Fruit fly (Drosophila melanogaster) whole organism, prepupa: Measurements from ENCODE around the gene CG1840.
A peak's percentile ranks its signal among the peaks of the same experiment; 100 is the strongest.

Source experiments
- Blimp-1 ChIP-seq: fragments of 200-800 bp; sonication (Bioruptor generic); optimal IDR thresholded peaks from 3 replicates; lab custom pipeline; 2017; ENCODE audit warnings: missing biosample characterization, missing genetic modification characterization, mild to moderate bottlenecking, moderate library complexity, missing genetic modification reagents
- CG10631 ChIP-seq: fragments of 200-800 bp; sonication (Bioruptor generic); optimal IDR thresholded peaks from 2 replicates; lab custom pipeline; 2016; ENCODE audit warnings: missing biosample characterization, missing genetic modification characterization
- CG11294 ChIP-seq: fragments of 200-800 bp; sonication (Bioruptor generic); IDR thresholded peaks from 2 replicates; pipeline ENCODE4 v1.3.6; 2022; ENCODE audit warnings: missing biosample characterization, missing genetic modification characterization
- CG11902 ChIP-seq: fragments of 200-800 bp; sonication (Bioruptor generic); optimal IDR thresholded peaks from 3 replicates; lab custom pipeline; 2016; ENCODE audit warnings: missing biosample characterization, missing genetic modification characterization
- CG15336 ChIP-seq: fragments of 200-800 bp; sonication (Bioruptor generic); IDR thresholded peaks from 2 replicates; pipeline ENCODE4 v1.3.6; 2022; ENCODE audit warnings: missing biosample characterization, missing genetic modification characterization
- CG31627 ChIP-seq: fragments of 200-800 bp; sonication (Bioruptor generic); optimal IDR thresholded peaks from 3 replicates; lab custom pipeline; 2016; ENCODE audit warnings: missing biosample characterization, missing genetic modification characterization
- CG32006 ChIP-seq: fragments of 200-800 bp; sonication (Bioruptor generic); optimal IDR thresholded peaks from 3 replicates; lab custom pipeline; 2017; ENCODE audit warnings: missing biosample characterization, mild to moderate bottlenecking, missing genetic modification characterization
- CG34406 ChIP-seq: fragments of 200-800 bp; sonication (Bioruptor generic); optimal IDR thresholded peaks from 3 replicates; lab custom pipeline; 2016; ENCODE audit warnings: missing biosample characterization, missing genetic modification characterization
- CG3919 ChIP-seq: fragments of 200-800 bp; sonication (Bioruptor generic); optimal IDR thresholded peaks from 3 replicates; lab custom pipeline; 2016; ENCODE audit warnings: missing biosample characterization, missing genetic modification characterization
- CG4318 ChIP-seq: fragments of 200-800 bp; sonication (Bioruptor generic); optimal IDR thresholded peaks from 3 replicates; lab custom pipeline; 2017; ENCODE audit warnings: missing biosample characterization, mild to moderate bottlenecking, missing genetic modification characterization
- CG6163 ChIP-seq: fragments of 200-800 bp; sonication (Bioruptor generic); IDR thresholded peaks from 3 replicates; pipeline ENCODE4 v1.3.6; 2022; ENCODE audit warnings: missing biosample characterization, missing genetic modification characterization
- CG6808 ChIP-seq: fragments of 200-800 bp; sonication (Bioruptor generic); optimal IDR thresholded peaks from 3 replicates; lab custom pipeline; 2017; ENCODE audit warnings: missing biosample characterization, missing genetic modification characterization, mild to moderate bottlenecking, moderate library complexity, missing genetic modification reagents
- CG8119 ChIP-seq: fragments of 200-800 bp; sonication (Bioruptor generic); IDR thresholded peaks from 3 replicates; pipeline ENCODE4 v1.3.6; 2022; ENCODE audit warnings: missing biosample characterization, missing genetic modification characterization
- CG8319 ChIP-seq: fragments of 200-800 bp; sonication (Bioruptor generic); optimal IDR thresholded peaks from 3 replicates; lab custom pipeline; 2016; ENCODE audit warnings: missing biosample characterization, missing genetic modification characterization
- CG8632 ChIP-seq: fragments of 200-800 bp; sonication (Bioruptor generic); optimal IDR thresholded peaks from 3 replicates; lab custom pipeline; 2016; ENCODE audit warnings: missing biosample characterization, missing genetic modification characterization
- CG9139 ChIP-seq: fragments of 200-800 bp; sonication (Bioruptor generic); optimal IDR thresholded peaks from 3 replicates; lab custom pipeline; 2017; ENCODE audit warnings: missing biosample characterization, mild to moderate bottlenecking, missing genetic modification characterization
- Eip75B ChIP-seq: fragments of 200-800 bp; sonication (Bioruptor generic); optimal IDR thresholded peaks from 3 replicates; lab custom pipeline; 2016; ENCODE audit warnings: missing biosample characterization, missing genetic modification characterization
- Eip78C ChIP-seq: fragments of 200-800 bp; sonication (Bioruptor generic); peaks from one replicate; lab custom pipeline; 2016; ENCODE audit warnings: missing biosample characterization, missing genetic modification characterization
- Eip93F ChIP-seq: fragments of 200-800 bp; sonication (Bioruptor generic); optimal IDR thresholded peaks from 2 replicates; lab custom pipeline; 2016; ENCODE audit warnings: missing biosample characterization, mild to moderate bottlenecking, missing genetic modification characterization
- Hr4 ChIP-seq: fragments of 200-800 bp; sonication (Bioruptor generic); optimal IDR thresholded peaks from 3 replicates; lab custom pipeline; 2016; ENCODE audit warnings: missing biosample characterization, missing genetic modification characterization
- Met ChIP-seq: fragments of 200-800 bp; sonication (Bioruptor generic); optimal IDR thresholded peaks from 3 replicates; lab custom pipeline; 2016; ENCODE audit warnings: missing biosample characterization, missing genetic modification characterization
- OdsH ChIP-seq: fragments of 200-800 bp; sonication (Bioruptor generic); optimal IDR thresholded peaks from 3 replicates; lab custom pipeline; 2016; ENCODE audit warnings: missing biosample characterization, missing genetic modification characterization
- Sox14 ChIP-seq: fragments of 200-800 bp; sonication (Bioruptor generic); optimal IDR thresholded peaks from 3 replicates; lab custom pipeline; 2016; ENCODE audit warnings: missing biosample characterization, missing genetic modification characterization
- Sox15 ChIP-seq: fragments of 200-800 bp; sonication (Bioruptor generic); optimal IDR thresholded peaks from 3 replicates; lab custom pipeline; 2016; ENCODE audit warnings: missing biosample characterization, missing genetic modification characterization
- acj6 ChIP-seq: fragments of 200-800 bp; sonication (Bioruptor generic); optimal IDR thresholded peaks from 3 replicates; lab custom pipeline; 2016; ENCODE audit warnings: missing biosample characterization, missing genetic modification characterization
- cyc ChIP-seq: fragments of 200-800 bp; sonication (Bioruptor generic); optimal IDR thresholded peaks from 3 replicates; lab custom pipeline; 2016; ENCODE audit warnings: missing biosample characterization, missing genetic modification characterization
- esn ChIP-seq: fragments of 200-800 bp; sonication (Bioruptor generic); optimal IDR thresholded peaks from 2 replicates; lab custom pipeline; 2016; ENCODE audit warnings: missing biosample characterization, mild to moderate bottlenecking, missing genetic modification characterization, moderate library complexity
- net ChIP-seq: fragments of 200-800 bp; sonication (Bioruptor generic); optimal IDR thresholded peaks from 3 replicates; lab custom pipeline; 2016; ENCODE audit warnings: missing biosample characterization, missing genetic modification characterization
- salr ChIP-seq, 2 experiments: fragments of 200-800 bp; sonication (Bioruptor generic); optimal IDR thresholded peaks; 3 replicates each; lab custom pipeline; 2016 to 2018; ENCODE audit warnings: missing biosample characterization in 2 of 2, missing genetic modification characterization in 2 of 2, mild to moderate bottlenecking in 1 of 2
- spab ChIP-seq: fragments of 200-800 bp; sonication (Bioruptor generic); optimal IDR thresholded peaks from 2 replicates; lab custom pipeline; 2017; ENCODE audit warnings: missing biosample characterization, mild to moderate bottlenecking, missing genetic modification characterization, missing genetic modification reagents

Gene CG1840

DNA sequence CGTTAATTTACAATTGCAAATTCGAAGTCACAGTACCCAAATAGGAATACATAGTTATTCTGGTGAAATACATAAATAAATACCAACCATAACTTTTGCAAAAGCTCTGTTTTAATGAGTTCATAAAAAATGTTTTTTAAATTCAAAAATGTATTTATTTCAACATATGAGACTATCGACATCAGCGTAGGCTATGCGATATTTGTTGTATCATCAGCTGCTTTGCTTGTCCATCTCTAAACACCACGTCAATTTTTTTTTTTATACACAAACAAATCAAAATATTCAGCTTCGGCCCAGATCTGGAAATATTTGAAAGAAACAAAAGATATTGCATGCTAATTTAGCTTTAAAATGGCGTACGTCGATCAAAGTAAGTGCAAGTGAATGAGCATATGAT is at the start of gene CG1840:
TSS of gene CG1840 (plus strand) at position 211 of the 400 bp plus-strand sequence.
- TF ChIP-seq cyc (GFP tag; lab: Kevin White, UChicago) (peak; percentile 5), CG34406 (no peak), CG11902 (GFP tag; lab: Kevin White, UChicago) (no peak), Eip78C (GFP tag; lab: Kevin White, UChicago) (peak; percentile 40), CG3919 (GFP tag; lab: Kevin White, UChicago) (no peak), esn (GFP tag; lab: Kevin White, UChicago) (peak; percentile 35), net (GFP tag; lab: Kevin White, UChicago) (no peak)

DNA sequence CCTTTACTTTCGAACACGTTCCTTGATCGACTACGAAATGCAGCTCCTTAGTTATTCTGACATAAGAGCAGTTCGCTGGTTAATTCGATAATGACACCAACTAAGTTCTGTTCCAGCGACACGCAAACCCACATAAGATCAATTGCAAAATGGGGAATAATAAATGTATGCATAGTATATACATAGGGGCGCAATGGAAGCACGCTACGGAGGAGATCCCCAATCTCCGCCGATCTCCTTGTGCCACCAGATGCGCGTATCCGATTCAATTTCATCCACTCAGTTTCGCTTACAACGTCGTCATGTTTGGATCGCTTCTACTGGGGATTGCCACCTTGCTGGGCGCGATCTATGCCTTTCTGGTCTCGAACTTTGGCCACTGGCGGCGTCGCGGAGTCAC is 48.8 kb upstream of the CG1840 start, which contains the start of gene Cyp28c1:
TSS of gene Cyp28c1 (plus strand) at position 301 of the 400 bp plus-strand sequence.
- TF ChIP-seq salr (GFP tag; optimal IDR thresholded peaks at IDR 0.05; lab: Kevin White, UChicago) = no peak
- TF ChIP-seq acj6 = no peak
- TF ChIP-seq cyc (GFP tag; lab: Kevin White, UChicago) = no peak
- TF ChIP-seq CG6808 (GFP tag; lab: Kevin White, UChicago) = no peak
- TF ChIP-seq CG8319 = no peak
- TF ChIP-seq Met (GFP tag; lab: Kevin White, UChicago) = no peak
- no peak for TF ChIP-seq CG8632
- no peak for TF ChIP-seq CG31627 (GFP tag; lab: Kevin White, UChicago)
- TF ChIP-seq spab = no peak
- no peak for TF ChIP-seq CG8119 (GFP tag; lab: Robert Waterston, UW)
- no peak for TF ChIP-seq Sox14 (GFP tag; lab: Kevin White, UChicago)
- TF ChIP-seq Blimp-1 = no peak
- TF ChIP-seq Eip75B (GFP tag; lab: Kevin White, UChicago) = no peak
- no peak for TF ChIP-seq Sox15 (GFP tag; lab: Kevin White, UChicago)
- TF ChIP-seq CG4318 (GFP tag; lab: Kevin White, UChicago) = no peak
- no peak for TF ChIP-seq CG6163 (GFP tag; lab: Robert Waterston, UW)
- no peak for TF ChIP-seq CG10631 (GFP tag; lab: Kevin White, UChicago)
- TF ChIP-seq CG9139 (GFP tag; lab: Kevin White, UChicago) = no peak
- TF ChIP-seq Hr4 (GFP tag; lab: Kevin White, UChicago) = no peak
- no peak for TF ChIP-seq CG32006

DNA sequence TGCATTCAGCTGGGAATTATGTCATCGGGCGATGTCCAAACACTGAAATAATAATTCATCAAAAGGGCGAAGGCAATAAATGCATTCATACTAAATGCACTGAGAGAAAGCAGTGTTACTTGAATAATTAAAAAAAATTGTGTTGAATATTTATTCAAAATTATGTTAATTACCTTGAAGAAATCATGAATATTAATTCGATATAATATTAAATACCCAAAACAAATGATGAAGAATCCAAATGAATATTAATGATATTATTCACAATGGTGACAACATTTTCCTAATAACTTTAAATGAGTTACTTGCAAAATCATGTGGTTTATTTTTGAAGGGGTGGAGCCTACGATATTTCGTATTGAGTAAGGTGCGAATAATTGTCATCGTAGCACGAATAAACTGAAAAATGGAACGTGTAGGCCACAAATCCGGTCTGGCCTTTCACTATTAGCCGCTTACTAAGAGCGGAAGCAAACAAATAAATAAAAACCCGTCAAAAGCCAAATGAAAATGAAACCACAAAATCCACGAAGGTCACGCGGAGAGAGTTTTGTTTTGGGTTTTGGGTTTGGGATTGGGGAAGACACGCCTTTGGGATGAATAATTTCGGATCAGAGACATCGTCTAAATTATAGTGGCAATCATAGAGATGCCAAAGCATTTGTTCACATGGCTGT is 46.3 kb upstream of the CG1840 start:
- TF ChIP-seq Eip78C (GFP tag; lab: Kevin White, UChicago) (peak; percentile 14), CG6163 (GFP tag; lab: Robert Waterston, UW) (no peak), CG11294 (GFP tag; lab: Robert Waterston, UW) (no peak), CG4318 (GFP tag; lab: Kevin White, UChicago) (no peak), Eip93F (GFP tag; lab: Kevin White, UChicago) (no peak)

DNA sequence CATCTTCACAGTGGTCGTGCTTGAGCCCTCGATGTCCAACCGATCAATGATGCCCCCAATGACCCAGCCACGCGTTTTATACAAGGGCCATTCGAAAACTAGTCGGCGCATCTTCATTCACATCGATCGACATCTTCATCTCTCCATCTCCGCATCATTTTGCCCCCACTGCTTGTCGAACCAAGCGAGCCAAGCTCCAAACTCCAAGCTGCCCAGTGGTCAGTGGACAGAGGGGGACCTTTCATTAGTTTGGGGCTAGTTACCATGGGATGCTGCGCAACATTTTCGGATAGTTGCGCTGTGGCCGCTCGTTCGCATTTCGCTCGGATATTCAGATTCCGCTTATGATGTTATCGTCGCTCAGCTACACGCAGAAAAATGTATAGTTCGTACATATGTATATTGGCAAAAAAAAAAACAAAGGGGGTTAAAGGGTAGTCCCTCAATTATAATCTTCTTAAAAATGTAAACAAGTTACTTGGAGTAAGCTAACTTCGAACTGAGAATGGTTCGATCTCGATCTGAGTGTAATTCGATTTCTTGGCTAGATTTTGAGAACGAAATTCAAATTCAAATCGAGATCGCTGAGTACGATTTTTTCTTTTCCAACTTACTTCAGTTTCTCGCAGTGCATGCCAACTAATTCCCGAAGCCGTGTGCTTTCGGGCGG is 42.0 kb upstream of the CG1840 start, which contains the start of gene CG15740:
TSS of gene CG15740 (minus strand) at position 51 of the 670 bp plus-strand sequence.
- TF ChIP-seq OdsH (peak; percentile 1), CG15336 (GFP tag; lab: Robert Waterston, UW) (peak; percentile 36), Eip78C (GFP tag; lab: Kevin White, UChicago) (peak; percentile 68), CG11902 (GFP tag; lab: Kevin White, UChicago) (no peak), Hr4 (GFP tag; lab: Kevin White, UChicago) (peak; percentile 4), CG6163 (GFP tag; lab: Robert Waterston, UW) (0 out of 3 replicates have a peak, but pooled peaks have one; percentile 24), Eip93F (GFP tag; lab: Kevin White, UChicago) (no peak)
